Fruit fly (Drosophila melanogaster) whole organism, embryonic: ENCODE data around the gene CG43117.

ENCODE experiments used
- CG1024 ChIP-seq: fragments of 200-800 bp; sonication (Bioruptor generic); IDR thresholded peaks from 2 replicates; pipeline ENCODE4 v1.3.6; 2022; ENCODE audit warnings: missing biosample characterization, missing genetic modification characterization
- CG12071 ChIP-seq: fragments of 200-800 bp; sonication (Bioruptor generic); optimal IDR thresholded peaks from 3 replicates; lab custom pipeline; 2018; ENCODE audit warnings: missing biosample characterization, mild to moderate bottlenecking, missing genetic modification characterization
- CG12104 ChIP-seq: fragments of 200-800 bp; sonication (Bioruptor generic); optimal IDR thresholded peaks from 3 replicates; lab custom pipeline; 2016; ENCODE audit warnings: missing biosample characterization, missing genetic modification characterization
- CG12769 ChIP-seq: fragments of 200-800 bp; sonication (Bioruptor generic); optimal IDR thresholded peaks from 2 replicates; lab custom pipeline; 2019; ENCODE audit warnings: missing biosample characterization, mild to moderate bottlenecking, missing genetic modification characterization, moderate library complexity
- CG13287 ChIP-seq: fragments of 200-800 bp; sonication (Bioruptor generic); IDR thresholded peaks from 2 replicates; pipeline ENCODE4 v1.3.6; 2022; ENCODE audit warnings: missing biosample characterization, missing genetic modification characterization; ENCODE audit not compliant: partially characterized antibody
- CG1529 ChIP-seq: fragments of 200-800 bp; sonication (Bioruptor generic); optimal IDR thresholded peaks from 3 replicates; lab custom pipeline; 2018; ENCODE audit warnings: missing biosample characterization, missing genetic modification characterization
- CG16863 ChIP-seq: fragments of 200-800 bp; sonication (Bioruptor generic); optimal IDR thresholded peaks from 3 replicates; lab custom pipeline; 2016; ENCODE audit warnings: missing biosample characterization, missing genetic modification characterization
- CG18262 ChIP-seq: fragments of 200-800 bp; optimal IDR thresholded peaks from 3 replicates; lab custom pipeline; 2019; ENCODE audit warnings: missing biosample characterization, mild to moderate bottlenecking, missing genetic modification characterization, moderate library complexity
- CG2678 ChIP-seq: fragments of 200-800 bp; sonication (Bioruptor generic); optimal IDR thresholded peaks from 3 replicates; lab custom pipeline; 2019; ENCODE audit warnings: missing biosample characterization, mild to moderate bottlenecking, missing genetic modification characterization, moderate library complexity
- CG32772 ChIP-seq: fragments of 200-800 bp; sonication (Bioruptor generic); IDR thresholded peaks from 2 replicates; pipeline ENCODE4 v1.3.6; 2022; ENCODE audit warnings: missing biosample characterization, missing genetic modification characterization
- CG3847 ChIP-seq: fragments of 200-800 bp; sonication (Bioruptor generic); IDR thresholded peaks from 2 replicates; pipeline ENCODE4 v1.3.6; 2022; ENCODE audit warnings: missing biosample characterization, missing genetic modification characterization
- CG4282 ChIP-seq: fragments of 200-800 bp; sonication (Bioruptor generic); optimal IDR thresholded peaks from 2 replicates; lab custom pipeline; 2016; ENCODE audit warnings: missing biosample characterization, missing genetic modification characterization
- CG4424 ChIP-seq: fragments of 200-800 bp; sonication (Bioruptor generic); optimal IDR thresholded peaks from 3 replicates; lab custom pipeline; 2016; ENCODE audit warnings: missing biosample characterization, missing genetic modification characterization
- CG4730 ChIP-seq: fragments of 200-800 bp; sonication (Bioruptor generic); IDR thresholded peaks from 2 replicates; pipeline ENCODE4 v1.3.6; 2022; ENCODE audit warnings: missing biosample characterization, missing genetic modification characterization
- CG6813 ChIP-seq: fragments of 200-800 bp; sonication (Bioruptor generic); optimal IDR thresholded peaks from 2 replicates; lab custom pipeline; 2017; ENCODE audit warnings: missing biosample characterization, missing genetic modification characterization, mild to moderate bottlenecking, moderate library complexity, missing genetic modification reagents
- CG7786 ChIP-seq: fragments of 200-800 bp; sonication (Bioruptor generic); optimal IDR thresholded peaks from 2 replicates; lab custom pipeline; 2016; ENCODE audit warnings: missing biosample characterization, missing genetic modification characterization
- CG7963 ChIP-seq: fragments of 200-800 bp; sonication (Bioruptor generic); IDR thresholded peaks from 3 replicates; pipeline ENCODE4 v1.3.6; 2022; ENCODE audit warnings: missing biosample characterization, missing genetic modification characterization; ENCODE audit not compliant: partially characterized antibody
- CG8765 ChIP-seq: fragments of 200-800 bp; sonication (Bioruptor generic); IDR thresholded peaks from 2 replicates; pipeline ENCODE4 v1.3.6; 2022; ENCODE audit warnings: missing biosample characterization, missing genetic modification characterization
- CG8924 ChIP-seq: fragments of 200-800 bp; optimal IDR thresholded peaks from 3 replicates; lab custom pipeline; 2019; ENCODE audit warnings: missing biosample characterization, mild to moderate bottlenecking, missing genetic modification characterization, moderate library complexity
- CG8944 ChIP-seq: fragments of 200-800 bp; sonication (Bioruptor generic); optimal IDR thresholded peaks from 3 replicates; lab custom pipeline; 2016; ENCODE audit warnings: missing biosample characterization, missing genetic modification characterization
- Fer1 ChIP-seq: fragments of 200-800 bp; sonication (Bioruptor generic); optimal IDR thresholded peaks from 2 replicates; lab custom pipeline; 2017; ENCODE audit warnings: missing biosample characterization, mild to moderate bottlenecking, missing genetic modification characterization
- Gsc ChIP-seq: fragments of 200-800 bp; sonication (Bioruptor generic); IDR thresholded peaks from 2 replicates; pipeline ENCODE4 v1.3.6; 2022; ENCODE audit warnings: missing biosample characterization, missing genetic modification characterization
- Hand ChIP-seq: fragments of 200-800 bp; sonication (Bioruptor generic); optimal IDR thresholded peaks from 2 replicates; lab custom pipeline; 2017; ENCODE audit warnings: mild to moderate bottlenecking, missing biosample characterization, missing genetic modification reagents, missing genetic modification characterization
- Hr78 ChIP-seq, 2 experiments: fragments of 200-800 bp in 1 of 2; fragments of >200 bp in 1 of 2; sonication (Bioruptor generic) in 1 of 2; optimal IDR thresholded peaks; 2 replicates each; lab custom pipeline; 2017 to 2019; ENCODE audit warnings: missing biosample characterization in 2 of 2, missing genetic modification characterization in 2 of 2, mild to moderate bottlenecking in 1 of 2, moderate library complexity in 1 of 2
- Mad ChIP-seq: fragments of 200-800 bp; sonication (Bioruptor generic); optimal IDR thresholded peaks from 2 replicates; lab custom pipeline; 2016; ENCODE audit warnings: missing biosample characterization, missing genetic modification characterization
- PHDP ChIP-seq: fragments of 200-800 bp; sonication (Bioruptor generic); optimal IDR thresholded peaks from 3 replicates; lab custom pipeline; 2018; ENCODE audit warnings: missing biosample characterization, mild to moderate bottlenecking, missing genetic modification characterization, moderate library complexity
- Side ChIP-seq: fragments of 200-800 bp; sonication (Bioruptor generic); optimal IDR thresholded peaks from 2 replicates; lab custom pipeline; 2016; ENCODE audit warnings: missing biosample characterization, missing genetic modification characterization
- Sox100B ChIP-seq: fragments of 200-800 bp; sonication (Bioruptor generic); optimal IDR thresholded peaks from 3 replicates; lab custom pipeline; 2018; ENCODE audit warnings: missing biosample characterization, mild to moderate bottlenecking, missing genetic modification characterization
- ara ChIP-seq: fragments of 200-800 bp; sonication (Bioruptor generic); IDR thresholded peaks from 2 replicates; pipeline ENCODE4 v1.3.6; 2022; ENCODE audit warnings: missing biosample characterization, missing genetic modification characterization
- az2 ChIP-seq: fragments of 200-800 bp; sonication (Bioruptor generic); optimal IDR thresholded peaks from 3 replicates; lab custom pipeline; 2016; ENCODE audit warnings: missing biosample characterization, missing genetic modification characterization
- bab2 ChIP-seq: fragments of 200-800 bp; sonication (Bioruptor generic); optimal IDR thresholded peaks from 2 replicates; lab custom pipeline; 2016; ENCODE audit warnings: missing biosample characterization, missing genetic modification characterization
- cas ChIP-seq: fragments of 200-800 bp; sonication (Bioruptor generic); IDR thresholded peaks from 2 replicates; pipeline ENCODE4 v1.3.6; 2022; ENCODE audit warnings: missing biosample characterization, missing genetic modification characterization
- ci ChIP-seq: fragments of 200-800 bp; sonication (Bioruptor generic); IDR thresholded peaks from 3 replicates; pipeline ENCODE4 v1.3.6; 2022; ENCODE audit warnings: missing biosample characterization, missing genetic modification characterization
- crc ChIP-seq: fragments of 200-800 bp; sonication (Bioruptor generic); optimal IDR thresholded peaks from 2 replicates; lab custom pipeline; 2016; ENCODE audit warnings: missing biosample characterization, missing genetic modification characterization
- eve ChIP-seq, 2 experiments: fragments of >200 bp; optimal IDR thresholded peaks; 2 replicates each; lab custom pipeline; 2017; ENCODE audit warnings: missing biosample characterization in 2 of 2, missing genetic modification characterization in 2 of 2
- ind ChIP-seq: fragments of 200-800 bp; sonication (Bioruptor generic); optimal IDR thresholded peaks from 3 replicates; lab custom pipeline; 2016; ENCODE audit warnings: missing biosample characterization, missing genetic modification characterization
- jumu ChIP-seq: fragments of 200-800 bp; sonication (Bioruptor generic); optimal IDR thresholded peaks from 3 replicates; lab custom pipeline; 2016; ENCODE audit warnings: missing biosample characterization, missing genetic modification characterization
- ken ChIP-seq: fragments of 200-800 bp; sonication (Bioruptor generic); IDR thresholded peaks from 3 replicates; pipeline ENCODE4 v1.3.6; 2022; ENCODE audit warnings: missing biosample characterization, missing genetic modification characterization
- lbe ChIP-seq: fragments of 200-800 bp; sonication (Bioruptor generic); optimal IDR thresholded peaks from 2 replicates; lab custom pipeline; 2016; ENCODE audit warnings: missing biosample characterization, mild to moderate bottlenecking, missing genetic modification characterization
- lmd ChIP-seq: fragments of 200-800 bp; sonication (Bioruptor generic); IDR thresholded peaks from 2 replicates; pipeline ENCODE4 v1.3.6; 2022; ENCODE audit warnings: missing biosample characterization, missing genetic modification characterization
- mirr ChIP-seq: fragments of 200-800 bp; sonication (Bioruptor generic); optimal IDR thresholded peaks from 3 replicates; lab custom pipeline; 2018; ENCODE audit warnings: missing biosample characterization, mild to moderate bottlenecking, missing genetic modification characterization
- nmo ChIP-seq: fragments of 200-800 bp; sonication (Bioruptor generic); optimal IDR thresholded peaks from 2 replicates; lab custom pipeline; 2018; ENCODE audit warnings: missing biosample characterization, mild to moderate bottlenecking, missing genetic modification characterization, moderate library complexity
- onecut ChIP-seq: fragments of 200-800 bp; sonication (Bioruptor generic); IDR thresholded peaks from 2 replicates; pipeline ENCODE4 v1.3.6; 2022; ENCODE audit warnings: missing biosample characterization, missing genetic modification characterization
- pum ChIP-seq: fragments of 200-800 bp; sonication (Bioruptor generic); optimal IDR thresholded peaks from 2 replicates; lab custom pipeline; 2016; ENCODE audit warnings: missing biosample characterization, missing genetic modification characterization
- sens ChIP-seq: fragments of 200-800 bp; sonication (Bioruptor generic); peaks from one replicate; lab custom pipeline; 2016; ENCODE audit warnings: missing biosample characterization, missing genetic modification characterization
- slbo ChIP-seq: fragments of 200-800 bp; sonication (Bioruptor generic); IDR thresholded peaks from 2 replicates; pipeline ENCODE4 v1.3.6; 2022; ENCODE audit warnings: missing biosample characterization, missing genetic modification characterization
- sr ChIP-seq: fragments of 200-800 bp; sonication (Bioruptor generic); IDR thresholded peaks from 3 replicates; pipeline ENCODE4 v1.3.6; 2022; ENCODE audit warnings: missing biosample characterization, missing genetic modification characterization
- ssp ChIP-seq: fragments of 200-800 bp; sonication (Bioruptor generic); IDR thresholded peaks from 2 replicates; pipeline ENCODE4 v1.3.6; 2022; ENCODE audit warnings: missing biosample characterization, missing genetic modification characterization
- tna ChIP-seq: fragments of 200-800 bp; sonication (Bioruptor generic); IDR thresholded peaks from 2 replicates; pipeline ENCODE4 v1.3.6; 2022; ENCODE audit warnings: missing biosample characterization, missing genetic modification characterization; ENCODE audit not compliant: partially characterized antibody
- trh ChIP-seq: fragments of 200-800 bp; sonication (Bioruptor generic); optimal IDR thresholded peaks from 2 replicates; lab custom pipeline; 2016; ENCODE audit warnings: missing biosample characterization, missing genetic modification characterization
- vvl ChIP-seq: fragments of 200-800 bp; sonication (Bioruptor generic); IDR thresholded peaks from 2 replicates; pipeline ENCODE4 v1.3.6; 2022; ENCODE audit warnings: missing biosample characterization, missing genetic modification characterization
- z ChIP-seq: fragments of 200-800 bp; sonication (Bioruptor generic); IDR thresholded peaks from 3 replicates; pipeline ENCODE4 v1.3.6; 2022; ENCODE audit warnings: missing biosample characterization, missing genetic modification characterization

Gene CG43117

DNA sequence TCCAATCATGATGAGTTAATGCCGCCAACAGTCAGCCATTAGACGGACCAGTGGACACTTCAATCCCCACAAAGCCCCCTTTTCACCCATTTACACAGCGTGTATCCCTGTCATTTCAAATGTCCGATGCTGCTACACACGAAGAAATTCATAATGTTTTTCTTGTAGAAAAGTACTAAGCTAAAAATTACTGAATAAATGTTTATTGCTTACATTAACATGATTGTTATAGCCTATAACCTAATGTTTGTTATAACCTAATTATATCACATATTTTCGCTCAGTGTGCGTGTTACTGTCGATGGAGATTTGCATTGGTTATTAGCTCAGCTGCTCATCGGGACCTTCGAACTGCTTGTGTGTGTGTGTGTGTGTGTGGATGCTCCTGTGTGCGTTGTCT, 18.1 kb upstream of the CG43117 start (continued):
- no peak for TF ChIP-seq CG13287
- peak; percentile 40 for TF ChIP-seq CG12071
- TF ChIP-seq PHDP (tag; lab: Kevin White, UChicago), result peak; percentile 45
- peak; percentile 34 for TF ChIP-seq CG8924 (tag; lab: Kevin White, UChicago)
- peak; percentile 35 for TF ChIP-seq nmo (GFP tag; lab: Kevin White, UChicago)
- no peak for TF ChIP-seq crc
- peak; percentile 48 for TF ChIP-seq bab2 (GFP tag; lab: Kevin White, UChicago)
- peak; percentile 84 for TF ChIP-seq sens (GFP tag; lab: Kevin White, UChicago)
- TF ChIP-seq CG4282 (GFP tag; lab: Kevin White, UChicago), result no peak
- TF ChIP-seq ind, result peak; percentile 50
- TF ChIP-seq tna (GFP tag; lab: Robert Waterston, UW), result no peak
- peak in 1 of 2 experiments; percentile 78 for TF ChIP-seq eve (GFP tag; optimal IDR thresholded peaks at IDR 0.05; lab: Kevin White, UChicago)
- peak; percentile 24 for TF ChIP-seq CG8944 (GFP tag; lab: Kevin White, UChicago)
- no peak for TF ChIP-seq CG7963 (GFP tag; lab: Robert Waterston, UW)
- peak; percentile 55 for TF ChIP-seq CG2678
- TF ChIP-seq CG18262 (tag; lab: Kevin White, UChicago), result peak; percentile 39
- peak; percentile 20 for TF ChIP-seq CG16863 (GFP tag; lab: Kevin White, UChicago)
- peak; percentile 74; the same call in 2 of the 3 replicates for TF ChIP-seq ci (GFP tag; lab: Robert Waterston, UW)
- no peak for TF ChIP-seq Sox100B (GFP tag; lab: Kevin White, UChicago)
- no peak for TF ChIP-seq z (GFP tag; lab: Robert Waterston, UW)
- TF ChIP-seq lbe, result no peak
- no peak for TF ChIP-seq sr
- TF ChIP-seq CG32772 (GFP tag; lab: Robert Waterston, UW), result 0 out of 2 replicates have a peak, but pooled peaks have one; percentile 26
- peak; percentile 39; the same call in 1 of the 2 replicates for TF ChIP-seq CG1024 (GFP tag; lab: Robert Waterston, UW)
- TF ChIP-seq jumu (GFP tag; lab: Kevin White, UChicago), result peak; percentile 5
- no peak for TF ChIP-seq onecut
- TF ChIP-seq CG4730 (GFP tag; lab: Robert Waterston, UW), result 0 out of 2 replicates have a peak, but pooled peaks have one; percentile 24
- no peak for TF ChIP-seq CG8765 (GFP tag; lab: Robert Waterston, UW)
- TF ChIP-seq ken (GFP tag; lab: Robert Waterston, UW), result peak; percentile 44; the same call in 1 of the 3 replicates
- peak; percentile 63 for TF ChIP-seq CG12769 (tag; lab: Kevin White, UChicago)
- peak; percentile 56 for TF ChIP-seq ssp (GFP tag; lab: Robert Waterston, UW)
- TF ChIP-seq lmd (GFP tag; lab: Robert Waterston, UW), result peak; percentile 52
- TF ChIP-seq cas (GFP tag; lab: Robert Waterston, UW), result no peak
- peak; percentile 73 for TF ChIP-seq vvl (GFP tag; lab: Robert Waterston, UW)
- TF ChIP-seq ara (GFP tag; lab: Robert Waterston, UW), result peak; percentile 52
- peak; percentile 41 for TF ChIP-seq trh
- TF ChIP-seq Mad (GFP tag; lab: Kevin White, UChicago), result no peak
- TF ChIP-seq mirr (GFP tag; lab: Kevin White, UChicago), result no peak
- TF ChIP-seq az2, result peak; percentile 46
- no peak for TF ChIP-seq CG6813 (GFP tag; lab: Kevin White, UChicago)
- TF ChIP-seq Hr78 (GFP tag; optimal IDR thresholded peaks at IDR 0.05; lab: Kevin White, UChicago), result no peak
- TF ChIP-seq Side (GFP tag; lab: Kevin White, UChicago), result peak; percentile 3
- TF ChIP-seq pum, result peak; percentile 48
- TF ChIP-seq CG4424 (GFP tag; lab: Kevin White, UChicago), result peak; percentile 39
- TF ChIP-seq Gsc (GFP tag; lab: Robert Waterston, UW), result 0 out of 2 replicates have a peak, but pooled peaks have one; percentile 24
- TF ChIP-seq slbo (GFP tag; lab: Robert Waterston, UW), result peak; percentile 40; the same call in 1 of the 2 replicates
- TF ChIP-seq CG7786 (GFP tag; lab: Kevin White, UChicago), result peak; percentile 14
- TF ChIP-seq Fer1 (GFP tag; lab: Kevin White, UChicago), result no peak
- no peak for TF ChIP-seq CG12104 (GFP tag; lab: Kevin White, UChicago)
- peak; percentile 10 for TF ChIP-seq CG1529
- no peak for TF ChIP-seq CG3847
- TF ChIP-seq Hand (GFP tag; lab: Kevin White, UChicago), result no peak
